Worm (Caenorhabditis elegans) whole organism, young adult: Measurements from ENCODE around the gene Y34B4A.7.

ENCODE experiments used
- B0035.1 ChIP-seq: sonication (generic microtip); optimal IDR thresholded peaks from 2 replicates; lab custom pipeline; 2016; ENCODE audit warnings: missing genetic modification characterization, mild to moderate bottlenecking, missing compliant biosample characterization, missing genotype, missing genetic modification reagents
- F57C9.4 ChIP-seq: sonication (generic microtip); optimal IDR thresholded peaks from 2 replicates; lab custom pipeline; 2017; ENCODE audit warnings: mild to moderate bottlenecking, missing genetic modification characterization, missing compliant biosample characterization
- ama-1 ChIP-seq, 3 experiments: fragments of 150-350 bp in 1 of 3; sonication (generic microtip) in 2 of 3; optimal IDR thresholded peaks; 2 replicates each; lab custom pipeline; 2014 to 2018; ENCODE audit warnings: missing biosample characterization in 2 of 3, missing genetic modification characterization in 2 of 3, missing genetic modification reagents in 2 of 3

DNA sequence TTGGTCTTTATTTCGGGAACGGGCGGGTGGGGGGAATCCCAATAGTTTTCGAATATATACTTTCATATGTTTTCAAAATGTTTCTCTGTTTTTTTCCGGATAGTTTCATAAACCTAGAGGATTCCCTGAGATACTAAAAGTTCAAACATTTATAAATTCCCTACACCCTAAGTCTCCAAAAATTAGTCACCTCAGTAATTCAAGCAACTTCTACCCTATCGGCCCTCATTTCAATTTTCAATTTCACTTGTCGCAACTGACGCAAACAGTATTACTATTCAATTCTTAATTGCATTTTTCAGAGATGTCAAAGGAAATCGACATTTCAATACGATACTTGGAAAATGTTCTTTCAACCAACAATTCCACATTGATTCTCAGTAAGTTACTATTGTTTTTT lies 19.9 kb downstream of the Y34B4A.7 start, which contains the start of gene Y34B4A.4:
- TF ChIP-seq ama-1 (optimal IDR thresholded peaks at IDR 0.05; lab: Kevin White, UChicago) (no peak), ama-1 (GFP tag; optimal IDR thresholded peaks at IDR 0.05; lab: Kevin White, UChicago) (no peak), B0035.1 (tag; lab: Kevin White, UChicago) (no peak), F57C9.4 (tag; lab: Kevin White, UChicago) (no peak)
